Worm (Caenorhabditis elegans) whole organism, L3 larva: ENCODE data around the gene sftb-6.

Experiments used
- R02D3.7 ChIP-seq: fragments of 150-350 bp; optimal IDR thresholded peaks from 2 replicates; lab custom pipeline; 2014; ENCODE audit warnings: missing biosample characterization, missing genetic modification characterization
- ZK546.5 ChIP-seq: sonication (generic microtip); optimal IDR thresholded peaks from 2 replicates; lab custom pipeline; 2017; ENCODE audit warnings: missing biosample characterization, missing genetic modification characterization
- aly-2 ChIP-seq: fragments of 150-350 bp; optimal IDR thresholded peaks from 2 replicates; lab custom pipeline; 2014; ENCODE audit warnings: missing biosample characterization, missing genetic modification characterization
- ceh-16 ChIP-seq: sonication (generic microtip); optimal IDR thresholded peaks from 2 replicates; lab custom pipeline; 2017; ENCODE audit warnings: missing biosample characterization, missing genetic modification characterization
- ceh-28 ChIP-seq: fragments of 150-350 bp; optimal IDR thresholded peaks from 2 replicates; lab custom pipeline; 2014; ENCODE audit warnings: missing biosample characterization, missing genetic modification reagents, missing genetic modification characterization
- ceh-82 ChIP-seq: fragments of 150-350 bp; optimal IDR thresholded peaks from 2 replicates; lab custom pipeline; 2014; ENCODE audit warnings: missing biosample characterization, missing genetic modification characterization
- ceh-9 ChIP-seq: sonication (generic microtip); optimal IDR thresholded peaks from 2 replicates; lab custom pipeline; 2018; ENCODE audit warnings: missing biosample characterization, missing genetic modification characterization
- egl-27 ChIP-seq: sonication (generic microtip); optimal IDR thresholded peaks from 4 replicates; lab custom pipeline; 2017; ENCODE audit warnings: missing biosample characterization, missing genetic modification reagents, missing genetic modification characterization
- elt-2 ChIP-seq: sonication (generic microtip); optimal IDR thresholded peaks from 2 replicates; lab custom pipeline; 2016; ENCODE audit warnings: missing genetic modification reagents, mild to moderate bottlenecking, missing genetic modification characterization, missing compliant biosample characterization
- elt-3 ChIP-seq, 3 experiments: fragments of 150-350 bp in 1 of 3; sonication (generic microtip) in 2 of 3; optimal IDR thresholded peaks; 2 replicates in 2 of 3; 4 replicates in 1 of 3; lab custom pipeline; 2014 to 2017; ENCODE audit warnings: missing biosample characterization in 3 of 3, missing genetic modification characterization in 3 of 3
- fkh-10 ChIP-seq: sonication (generic microtip); optimal IDR thresholded peaks from 2 replicates; lab custom pipeline; 2017; ENCODE audit warnings: missing biosample characterization, missing genetic modification reagents, missing genetic modification characterization
- hmg-11 ChIP-seq: sonication (generic microtip); optimal IDR thresholded peaks from 2 replicates; lab custom pipeline; 2016; ENCODE audit warnings: missing genetic modification characterization, missing compliant biosample characterization
- jun-1 ChIP-seq: fragments of 150-350 bp; optimal IDR thresholded peaks from 2 replicates; lab custom pipeline; 2014; ENCODE audit warnings: missing biosample characterization, missing genetic modification reagents, missing genetic modification characterization
- lin-15B ChIP-seq: fragments of 150-350 bp; optimal IDR thresholded peaks from 2 replicates; lab custom pipeline; 2014; ENCODE audit warnings: missing biosample characterization, missing genetic modification characterization
- lsy-12 ChIP-seq: sonication (generic microtip); optimal IDR thresholded peaks from 2 replicates; lab custom pipeline; 2016; ENCODE audit warnings: mild to moderate bottlenecking, missing genetic modification characterization, missing compliant biosample characterization
- mdl-1 ChIP-seq: fragments of 150-350 bp; optimal IDR thresholded peaks from 2 replicates; lab custom pipeline; 2014; ENCODE audit warnings: missing biosample characterization, missing genetic modification characterization
- mml-1 ChIP-seq: fragments of 150-350 bp; sonication (generic microtip); optimal IDR thresholded peaks from 3 replicates; lab custom pipeline; 2014; ENCODE audit warnings: missing biosample characterization, missing genetic modification characterization
- nfya-1 ChIP-seq: sonication (generic microtip); optimal IDR thresholded peaks from 2 replicates; lab custom pipeline; 2017; ENCODE audit warnings: missing genetic modification characterization, mild to moderate bottlenecking, missing compliant biosample characterization, antibody characterized with exemption, moderate library complexity; ENCODE audit not compliant: insufficient read depth
- nhr-12 ChIP-seq: fragments of 150-350 bp; optimal IDR thresholded peaks from 2 replicates; lab custom pipeline; 2014; ENCODE audit warnings: missing biosample characterization, missing genetic modification characterization
- nhr-23 ChIP-seq: fragments of 150-350 bp; optimal IDR thresholded peaks from 2 replicates; lab custom pipeline; 2014; ENCODE audit warnings: missing biosample characterization, missing genetic modification reagents, missing genetic modification characterization
- nhr-25 ChIP-seq: sonication (generic microtip); optimal IDR thresholded peaks from 2 replicates; lab custom pipeline; 2017; ENCODE audit warnings: missing biosample characterization, missing genetic modification characterization
- nhr-28 ChIP-seq: fragments of 150-350 bp; optimal IDR thresholded peaks from 2 replicates; lab custom pipeline; 2014; ENCODE audit warnings: missing biosample characterization, missing genetic modification characterization
- nhr-67 ChIP-seq: fragments of 150-350 bp; optimal IDR thresholded peaks from 2 replicates; lab custom pipeline; 2014; ENCODE audit warnings: missing biosample characterization, missing genetic modification characterization
- nhr-76 ChIP-seq: fragments of 150-350 bp; sonication (generic microtip); optimal IDR thresholded peaks from 5 replicates; lab custom pipeline; 2014; ENCODE audit warnings: missing biosample characterization, missing genetic modification characterization
- nhr-77 ChIP-seq: fragments of 150-350 bp; optimal IDR thresholded peaks from 2 replicates; lab custom pipeline; 2014; ENCODE audit warnings: missing biosample characterization, missing genetic modification characterization
- pha-4 ChIP-seq: fragments of 150-350 bp; optimal IDR thresholded peaks from 2 replicates; lab custom pipeline; 2014; ENCODE audit warnings: missing biosample characterization, missing genetic modification reagents, missing genetic modification characterization
- pqm-1 ChIP-seq: fragments of 150-350 bp; optimal IDR thresholded peaks from 2 replicates; lab custom pipeline; 2017; ENCODE audit warnings: missing biosample characterization, missing genetic modification characterization, inconsistent platforms
- skn-1 ChIP-seq: fragments of 150-350 bp; optimal IDR thresholded peaks from 2 replicates; lab custom pipeline; 2014; ENCODE audit warnings: missing biosample characterization, missing genetic modification characterization
- snpc-4 ChIP-seq: fragments of 150-350 bp; optimal IDR thresholded peaks from 2 replicates; lab custom pipeline; 2014; ENCODE audit warnings: missing biosample characterization, missing genetic modification characterization
- tbx-2 ChIP-seq: sonication (generic microtip); optimal IDR thresholded peaks from 2 replicates; lab custom pipeline; 2016; ENCODE audit warnings: mild to moderate bottlenecking, missing genetic modification characterization, missing compliant biosample characterization
- unc-62 ChIP-seq: fragments of 150-350 bp; sonication (generic microtip); optimal IDR thresholded peaks from 4 replicates; lab custom pipeline; 2014; ENCODE audit warnings: missing biosample characterization, missing genetic modification reagents, missing genetic modification characterization
- zag-1 ChIP-seq: fragments of 150-350 bp; optimal IDR thresholded peaks from 2 replicates; lab custom pipeline; 2014; ENCODE audit warnings: missing biosample characterization, missing genetic modification characterization
- ztf-11 ChIP-seq: fragments of 150-350 bp; optimal IDR thresholded peaks from 2 replicates; lab custom pipeline; 2014; ENCODE audit warnings: missing biosample characterization, missing genetic modification characterization
- ztf-4 ChIP-seq: fragments of 150-350 bp; optimal IDR thresholded peaks from 2 replicates; lab custom pipeline; 2014; ENCODE audit warnings: missing biosample characterization, missing genetic modification characterization

The sftb-6 gene

ce11 chrII:97992-98763 lies at the start of gene sftb-6, which contains the start of gene luc-7L3:
TSS of gene sftb-6 (plus strand) at chrII:98404.
TSS of gene luc-7L3 (minus strand) at chrII:98027.
- TF ChIP-seq ceh-82, result no peak
- peak; percentile 73 for TF ChIP-seq lin-15B (tag; lab: Kevin White, UChicago)
- no peak for TF ChIP-seq ztf-4 (tag; lab: Kevin White, UChicago)
- peak; percentile 37 for TF ChIP-seq skn-1 (tag; lab: Kevin White, UChicago)
- no peak for TF ChIP-seq nhr-77 (tag; lab: Kevin White, UChicago)
- TF ChIP-seq nhr-23 (tag; lab: Kevin White, UChicago), result peak; percentile 45
- TF ChIP-seq pqm-1, result no peak
- no peak for TF ChIP-seq zag-1 (tag; lab: Kevin White, UChicago)
- TF ChIP-seq elt-2 (tag; lab: Kevin White, UChicago), result peak; percentile 30
- peak; percentile 66 for TF ChIP-seq pha-4 (tag; lab: Kevin White, UChicago)
- peak; percentile 95 for TF ChIP-seq R02D3.7 (tag; lab: Kevin White, UChicago)
- TF ChIP-seq nfya-1 (tag; lab: Kevin White, UChicago), result peak; percentile 43
- no peak for TF ChIP-seq mdl-1 (tag; lab: Kevin White, UChicago)
- peak; percentile 70 for TF ChIP-seq hmg-11 (tag; lab: Kevin White, UChicago)
- no peak for TF ChIP-seq unc-62 (GFP tag; lab: Kevin White, UChicago)
- no peak for TF ChIP-seq elt-3 (tag; optimal IDR thresholded peaks at IDR 0.05; lab: Kevin White, UChicago)
- TF ChIP-seq snpc-4 (tag; lab: Kevin White, UChicago), result peak; percentile 28

- TF ChIP-seq mdl-1 (tag; lab: Kevin White, UChicago), result no peak
- TF ChIP-seq nhr-12 (tag; lab: Kevin White, UChicago), result no peak
- no peak for TF ChIP-seq mml-1 (tag; lab: Kevin White, UChicago)
- TF ChIP-seq pqm-1, result peak; percentile 61
- TF ChIP-seq nhr-25 (tag; lab: Kevin White, UChicago), result no peak
- no peak for TF ChIP-seq aly-2 (tag; lab: Kevin White, UChicago)
- no peak for TF ChIP-seq egl-27 (tag; lab: Kevin White, UChicago)
- no peak for TF ChIP-seq tbx-2 (tag; lab: Kevin White, UChicago)
- TF ChIP-seq elt-2 (tag; lab: Kevin White, UChicago), result peak; percentile 44
- no peak for TF ChIP-seq nhr-76 (tag; lab: Kevin White, UChicago)
- TF ChIP-seq ceh-16 (tag; lab: Kevin White, UChicago), result no peak
- TF ChIP-seq ceh-28, result peak; percentile 19
- TF ChIP-seq fkh-10 (GFP tag; lab: Kevin White, UChicago), result no peak
These were observed 47.3 kb upstream of the sftb-6 start for ce11 chrII:50862-51261.

DNA sequence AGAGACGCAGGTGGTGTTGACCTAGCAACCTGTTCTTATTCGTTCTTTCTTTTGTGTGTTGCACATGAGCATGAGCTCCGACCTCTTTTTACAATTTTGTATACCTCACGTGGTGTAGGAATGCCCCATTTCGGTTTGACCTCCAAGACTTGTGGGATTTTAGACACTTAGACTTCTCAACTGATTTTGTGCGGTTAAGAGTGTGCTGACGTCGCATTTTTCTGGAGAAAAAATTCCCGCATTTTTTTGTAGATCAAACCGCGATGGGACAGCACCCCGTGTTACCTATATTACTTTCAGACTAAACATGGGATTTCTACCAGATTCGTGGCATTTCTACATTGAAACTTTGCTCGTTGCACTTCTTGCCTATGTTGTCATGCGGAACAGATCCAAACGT lies 46.9 kb upstream of the sftb-6 start, which contains the start of gene sptl-1:
sptl-1 (plus strand) TSS at position 301 of the 400 bp plus-strand sequence.
- TF ChIP-seq hmg-11 (tag; lab: Kevin White, UChicago) (no peak), ceh-28 (no peak), pha-4 (tag; lab: Kevin White, UChicago) (no peak), R02D3.7 (tag; lab: Kevin White, UChicago) (no peak), ceh-9 (tag; lab: Kevin White, UChicago) (no peak), jun-1 (tag; lab: Kevin White, UChicago) (no peak)
- TF ChIP-seq, all 47 proteins: peak for 0

DNA sequence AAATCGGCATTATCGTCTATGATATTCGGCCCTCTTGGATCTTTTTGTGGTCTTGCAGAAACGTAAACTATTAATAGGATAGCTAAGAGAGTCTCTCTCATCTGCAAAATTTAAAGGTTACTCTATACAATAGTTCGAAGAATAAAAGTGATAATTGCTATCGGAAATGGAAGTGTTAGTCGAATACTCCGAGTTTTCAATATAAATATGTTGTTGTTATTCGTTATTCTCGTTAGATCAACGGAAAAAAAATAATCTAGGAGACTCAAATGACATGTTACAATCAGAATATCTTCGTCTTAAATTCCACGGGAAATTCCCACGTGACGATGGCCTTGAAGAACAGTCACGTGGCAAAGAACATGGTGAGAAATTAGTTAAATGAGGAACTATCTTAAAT lies 43.0 kb upstream of the sftb-6 start, which contains the start of gene tre-5:
tre-5 (minus strand) TSS at position 101 of the 400 bp plus-strand sequence.
- TF ChIP-seq nhr-28 (no peak), ztf-11 (tag; lab: Kevin White, UChicago) (no peak), nhr-67 (tag; lab: Kevin White, UChicago) (no peak)
- TF ChIP-seq, all 47 proteins: peak for 0

DNA sequence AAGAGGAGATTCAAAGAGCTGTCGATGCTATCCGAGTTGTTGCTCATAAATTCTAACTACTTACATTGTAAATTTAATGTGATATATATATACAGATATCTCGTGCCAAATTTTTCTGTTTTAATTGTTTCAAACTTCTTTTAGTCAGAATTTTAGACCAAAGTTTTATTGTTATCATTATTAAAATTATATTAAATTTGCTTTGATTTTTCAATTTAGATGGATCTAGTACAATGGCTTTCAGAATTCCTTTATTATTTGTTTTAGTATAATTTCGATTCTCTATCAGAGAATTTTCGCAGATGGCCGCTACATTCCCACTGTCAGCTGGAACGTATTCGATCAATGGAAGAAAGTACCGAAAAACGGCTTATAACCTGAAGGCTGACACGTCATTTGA lies 40.8 kb upstream of the sftb-6 start, which contains the start of gene ascc-1:
ascc-1 (plus strand) TSS at position 301 of the 400 bp plus-strand sequence.
- TF ChIP-seq fkh-10 (GFP tag; lab: Kevin White, UChicago), result no peak
- no peak for TF ChIP-seq nhr-12 (tag; lab: Kevin White, UChicago)
- no peak for TF ChIP-seq unc-62 (GFP tag; lab: Kevin White, UChicago)
- no peak for TF ChIP-seq skn-1 (tag; lab: Kevin White, UChicago)
- no peak for TF ChIP-seq lsy-12
- no peak for TF ChIP-seq ceh-9 (tag; lab: Kevin White, UChicago)
- no peak for TF ChIP-seq ZK546.5 (tag; lab: Kevin White, UChicago)
- no peak for TF ChIP-seq aly-2 (tag; lab: Kevin White, UChicago)
- TF ChIP-seq hmg-11 (tag; lab: Kevin White, UChicago), result no peak
- no peak for TF ChIP-seq lin-15B (tag; lab: Kevin White, UChicago)
